Fruit fly (Drosophila melanogaster) whole organism, embryonic: ENCODE results near the gene CG11811.

Experiments used
- Bgb ChIP-seq: fragments of 200-800 bp; sonication (Bioruptor generic); IDR thresholded peaks from 2 replicates; pipeline ENCODE4 v1.3.6; 2022; ENCODE audit warnings: missing biosample characterization, missing genetic modification characterization; ENCODE audit not compliant: partially characterized antibody
- Bteb2 ChIP-seq: fragments of 200-800 bp; sonication (Bioruptor generic); optimal IDR thresholded peaks from 2 replicates; lab custom pipeline; 2016; ENCODE audit warnings: missing biosample characterization, missing genetic modification characterization
- CG10565 ChIP-seq: fragments of 200-800 bp; sonication (Bioruptor generic); optimal IDR thresholded peaks from 3 replicates; lab custom pipeline; 2016; ENCODE audit warnings: missing biosample characterization, mild to moderate bottlenecking, missing genetic modification characterization
- CG11247 ChIP-seq: fragments of 200-800 bp; sonication (Bioruptor generic); IDR thresholded peaks from 2 replicates; pipeline ENCODE4 v1.3.6; 2022; ENCODE audit warnings: missing biosample characterization, missing genetic modification characterization
- CG11456 ChIP-seq: fragments of 200-800 bp; sonication (Bioruptor generic); IDR thresholded peaks from 3 replicates; pipeline ENCODE4 v1.3.6; 2022; ENCODE audit warnings: missing biosample characterization, missing genetic modification characterization
- CG13296 ChIP-seq: fragments of 200-800 bp; sonication (Bioruptor generic); optimal IDR thresholded peaks from 3 replicates; lab custom pipeline; 2018; ENCODE audit warnings: missing biosample characterization, mild to moderate bottlenecking, missing genetic modification characterization
- CG13424 ChIP-seq: fragments of 200-800 bp; sonication (Bioruptor generic); optimal IDR thresholded peaks from 2 replicates; lab custom pipeline; 2019; ENCODE audit warnings: missing biosample characterization, mild to moderate bottlenecking, missing genetic modification characterization, moderate library complexity
- CG13775 ChIP-seq: fragments of 200-800 bp; sonication (Bioruptor generic); optimal IDR thresholded peaks from 3 replicates; lab custom pipeline; 2017; ENCODE audit warnings: missing biosample characterization, mild to moderate bottlenecking, missing genetic modification characterization
- CG15011 ChIP-seq: fragments of 200-800 bp; sonication (Bioruptor generic); optimal IDR thresholded peaks from 3 replicates; lab custom pipeline; 2018; ENCODE audit warnings: missing biosample characterization, mild to moderate bottlenecking, missing genetic modification characterization
- CG18599 ChIP-seq: fragments of 200-800 bp; sonication (Bioruptor generic); optimal IDR thresholded peaks from 3 replicates; lab custom pipeline; 2017; ENCODE audit warnings: missing biosample characterization, missing genetic modification characterization, mild to moderate bottlenecking, moderate library complexity, missing genetic modification reagents
- CG2712 ChIP-seq: fragments of 200-800 bp; optimal IDR thresholded peaks from 3 replicates; lab custom pipeline; 2019; ENCODE audit warnings: missing biosample characterization, mild to moderate bottlenecking, missing genetic modification characterization, moderate library complexity
- CG31441 ChIP-seq: fragments of 200-800 bp; sonication (Bioruptor generic); IDR thresholded peaks from 2 replicates; pipeline ENCODE4 v1.3.6; 2022; ENCODE audit warnings: missing biosample characterization, missing genetic modification characterization
- CG3407 ChIP-seq: fragments of 200-800 bp; sonication (Bioruptor generic); optimal IDR thresholded peaks from 2 replicates; lab custom pipeline; 2018; ENCODE audit warnings: missing biosample characterization, mild to moderate bottlenecking, missing genetic modification characterization
- CG34376 ChIP-seq: fragments of 200-800 bp; sonication (Bioruptor generic); optimal IDR thresholded peaks from 2 replicates; lab custom pipeline; 2018; ENCODE audit warnings: missing biosample characterization, mild to moderate bottlenecking, missing genetic modification characterization
- CG4360 ChIP-seq: fragments of 200-800 bp; sonication (Bioruptor generic); IDR thresholded peaks from 2 replicates; pipeline ENCODE4 v1.3.6; 2022; ENCODE audit warnings: missing biosample characterization, missing genetic modification characterization
- CG6175 ChIP-seq: fragments of 200-800 bp; sonication (Bioruptor generic); IDR thresholded peaks from 3 replicates; pipeline ENCODE4 v1.3.6; 2022; ENCODE audit warnings: missing biosample characterization, missing genetic modification characterization
- CG7786 ChIP-seq: fragments of 200-800 bp; sonication (Bioruptor generic); optimal IDR thresholded peaks from 2 replicates; lab custom pipeline; 2016; ENCODE audit warnings: missing biosample characterization, missing genetic modification characterization
- CG9932 ChIP-seq: fragments of 200-800 bp; sonication (Bioruptor generic); IDR thresholded peaks from 2 replicates; pipeline ENCODE4 v1.3.6; 2022; ENCODE audit warnings: missing biosample characterization, missing genetic modification characterization
- Camta ChIP-seq: fragments of 200-800 bp; sonication (Bioruptor generic); optimal IDR thresholded peaks from 2 replicates; lab custom pipeline; 2016; ENCODE audit warnings: missing biosample characterization, missing genetic modification characterization
- Elba2 ChIP-seq: fragments of 200-800 bp; sonication (Bioruptor generic); optimal IDR thresholded peaks from 3 replicates; lab custom pipeline; 2016; ENCODE audit warnings: missing biosample characterization, missing genetic modification characterization
- Gug ChIP-seq: fragments of 200-800 bp; sonication (Bioruptor generic); IDR thresholded peaks from 4 replicates; pipeline ENCODE4 v1.3.6; 2022; ENCODE audit warnings: missing biosample characterization, missing genetic modification characterization
- H15 ChIP-seq: fragments of 200-800 bp; sonication (Bioruptor generic); IDR thresholded peaks from 3 replicates; pipeline ENCODE4 v1.3.6; 2022; ENCODE audit warnings: missing biosample characterization, missing genetic modification characterization
- HLH4C ChIP-seq: fragments of 200-800 bp; sonication (Bioruptor generic); IDR thresholded peaks from 3 replicates; pipeline ENCODE4 v1.3.6; 2022; ENCODE audit warnings: missing biosample characterization, missing genetic modification characterization; ENCODE audit not compliant: partially characterized antibody
- NFAT ChIP-seq: fragments of 200-800 bp; sonication (Bioruptor generic); IDR thresholded peaks from 2 replicates; pipeline ENCODE4 v1.3.6; 2022; ENCODE audit warnings: missing biosample characterization, missing genetic modification characterization
- Nf-YA ChIP-seq: fragments of 200-800 bp; sonication (Bioruptor generic); IDR thresholded peaks from 2 replicates; pipeline ENCODE4 v1.3.6; 2022; ENCODE audit warnings: missing biosample characterization, missing genetic modification characterization
- Oli ChIP-seq: fragments of 200-800 bp; sonication (Bioruptor generic); optimal IDR thresholded peaks from 2 replicates; lab custom pipeline; 2018; ENCODE audit warnings: missing biosample characterization, mild to moderate bottlenecking, missing genetic modification characterization, moderate library complexity
- Sin3A ChIP-seq: fragments of >200 bp; optimal IDR thresholded peaks from 2 replicates; lab custom pipeline; 2018
- Six4 ChIP-seq: fragments of 200-800 bp; sonication (Bioruptor generic); optimal IDR thresholded peaks from 2 replicates; lab custom pipeline; 2016; ENCODE audit warnings: missing biosample characterization, missing genetic modification characterization
- Vsx1 ChIP-seq: fragments of 200-800 bp; sonication (Bioruptor generic); optimal IDR thresholded peaks from 2 replicates; lab custom pipeline; 2017; ENCODE audit warnings: missing biosample characterization, mild to moderate bottlenecking, missing genetic modification characterization, missing genetic modification reagents
- YL-1 ChIP-seq: fragments of 200-800 bp; sonication (Bioruptor generic); optimal IDR thresholded peaks from 3 replicates; lab custom pipeline; 2017; ENCODE audit warnings: missing biosample characterization, mild to moderate bottlenecking, missing genetic modification characterization
- ato ChIP-seq: fragments of 200-800 bp; sonication (Bioruptor generic); IDR thresholded peaks from 2 replicates; pipeline ENCODE4 v1.3.6; 2022; ENCODE audit warnings: missing biosample characterization, missing genetic modification characterization; ENCODE audit not compliant: partially characterized antibody
- chm ChIP-seq: fragments of 200-800 bp; sonication (Bioruptor generic); IDR thresholded peaks from 2 replicates; pipeline ENCODE4 v1.3.6; 2022; ENCODE audit warnings: missing biosample characterization, missing genetic modification characterization
- dpn ChIP-seq, 2 experiments: fragments of 200-800 bp; sonication (Bioruptor generic); optimal IDR thresholded peaks; 3 replicates each; lab custom pipeline; 2016; ENCODE audit warnings: missing biosample characterization in 2 of 2, missing genetic modification characterization in 2 of 2
- emc ChIP-seq: fragments of 200-800 bp; sonication (Bioruptor generic); optimal IDR thresholded peaks from 2 replicates; lab custom pipeline; 2016; ENCODE audit warnings: missing biosample characterization, missing genetic modification characterization
- eve ChIP-seq, 2 experiments: fragments of >200 bp; optimal IDR thresholded peaks; 2 replicates each; lab custom pipeline; 2017; ENCODE audit warnings: missing biosample characterization in 2 of 2, missing genetic modification characterization in 2 of 2
- fru ChIP-seq: fragments of >200 bp; optimal IDR thresholded peaks from 2 replicates; lab custom pipeline; 2017
- grau ChIP-seq: fragments of 200-800 bp; optimal IDR thresholded peaks from 3 replicates; lab custom pipeline; 2019; ENCODE audit warnings: missing biosample characterization, mild to moderate bottlenecking, missing genetic modification characterization, moderate library complexity
- gro ChIP-seq: fragments of 200-800 bp; sonication (Bioruptor generic); optimal IDR thresholded peaks from 2 replicates; lab custom pipeline; 2016; ENCODE audit warnings: missing biosample characterization, missing genetic modification characterization
- h ChIP-seq: fragments of >200 bp; optimal IDR thresholded peaks from 2 replicates; lab custom pipeline; 2017
- insv ChIP-seq, 2 experiments: fragments of 200-800 bp; sonication (Bioruptor generic); optimal IDR thresholded peaks; 3 replicates each; lab custom pipeline; 2016 to 2018; ENCODE audit warnings: missing biosample characterization in 2 of 2, missing genetic modification characterization in 2 of 2
- knrl ChIP-seq: fragments of 200-800 bp; sonication (Bioruptor generic); IDR thresholded peaks from 3 replicates; pipeline ENCODE4 v1.3.6; 2022; ENCODE audit warnings: missing biosample characterization, missing genetic modification characterization; ENCODE audit not compliant: partially characterized antibody
- lab ChIP-seq: fragments of 200-800 bp; sonication (Bioruptor generic); optimal IDR thresholded peaks from 3 replicates; lab custom pipeline; 2017; ENCODE audit warnings: missing biosample characterization, missing genetic modification characterization, mild to moderate bottlenecking, moderate library complexity, missing genetic modification reagents
- mam ChIP-seq: fragments of 200-800 bp; sonication (Bioruptor generic); optimal IDR thresholded peaks from 3 replicates; lab custom pipeline; 2016; ENCODE audit warnings: missing biosample characterization, missing genetic modification characterization
- pb ChIP-seq: fragments of 200-800 bp; sonication (Bioruptor generic); optimal IDR thresholded peaks from 3 replicates; lab custom pipeline; 2016; ENCODE audit warnings: missing biosample characterization, missing genetic modification characterization
- repo ChIP-seq: fragments of 200-800 bp; sonication (Bioruptor generic); optimal IDR thresholded peaks from 2 replicates; lab custom pipeline; 2016; ENCODE audit warnings: missing biosample characterization, missing genetic modification characterization
- sens ChIP-seq: fragments of 200-800 bp; sonication (Bioruptor generic); peaks from one replicate; lab custom pipeline; 2016; ENCODE audit warnings: missing biosample characterization, missing genetic modification characterization
- sob ChIP-seq: fragments of 200-800 bp; sonication (Bioruptor generic); IDR thresholded peaks from 2 replicates; pipeline ENCODE4 v1.3.6; 2022; ENCODE audit warnings: missing biosample characterization, missing genetic modification characterization
- sr ChIP-seq: fragments of 200-800 bp; sonication (Bioruptor generic); IDR thresholded peaks from 3 replicates; pipeline ENCODE4 v1.3.6; 2022; ENCODE audit warnings: missing biosample characterization, missing genetic modification characterization
- tap ChIP-seq: fragments of 200-800 bp; optimal IDR thresholded peaks from 3 replicates; lab custom pipeline; 2019; ENCODE audit warnings: missing biosample characterization, mild to moderate bottlenecking, missing genetic modification characterization, moderate library complexity
- tgo ChIP-seq: fragments of 200-800 bp; sonication (Bioruptor generic); IDR thresholded peaks from 3 replicates; pipeline ENCODE4 v1.3.6; 2022; ENCODE audit warnings: missing biosample characterization, missing genetic modification characterization
- wek ChIP-seq: fragments of 200-800 bp; sonication (Bioruptor generic); optimal IDR thresholded peaks from 3 replicates; lab custom pipeline; 2018; ENCODE audit warnings: missing biosample characterization, mild to moderate bottlenecking, missing genetic modification characterization, moderate library complexity

CG11811 gene

dm6 chr3L:10738347-10739108, 47.7 kb downstream of the CG11811 start (continued):
- TF ChIP-seq grau (tag; lab: Kevin White, UChicago) (peak; percentile 90), CG18599 (GFP tag; lab: Kevin White, UChicago) (peak; percentile 90), fru (no peak), Oli (tag; lab: Kevin White, UChicago) (peak; percentile 89), Six4 (GFP tag; lab: Kevin White, UChicago) (peak; percentile 55), CG31441 (GFP tag; lab: Robert Waterston, UW) (peak; percentile 81), CG9932 (peak; percentile 75), CG6175 (peak; percentile 65; the same call in 2 of the 3 replicates), mam (peak; percentile 35), repo (GFP tag; lab: Kevin White, UChicago) (no peak), H15 (GFP tag; lab: Robert Waterston, UW) (peak; percentile 85), CG11456 (GFP tag; lab: Robert Waterston, UW) (peak; percentile 77), sens (GFP tag; lab: Kevin White, UChicago) (peak; percentile 83), Camta (GFP tag; lab: Kevin White, UChicago) (peak; percentile 2), tap (tag; lab: Kevin White, UChicago) (peak; percentile 87), eve (GFP tag; optimal IDR thresholded peaks at IDR 0.05; lab: Kevin White, UChicago) (peak in 1 of 2 experiments; percentile 72), ato (no peak; the same call in 1 of the 2 replicates), insv (GFP tag; optimal IDR thresholded peaks at IDR 0.05; lab: Kevin White, UChicago) (peak in 1 of 2 experiments; percentile 33), CG13424 (tag; lab: Kevin White, UChicago) (peak; percentile 89), wek (GFP tag; lab: Kevin White, UChicago) (no peak), CG11247 (GFP tag; lab: Robert Waterston, UW) (peak; percentile 71), sr (0 out of 3 replicates have a peak, but pooled peaks have one; percentile 47), CG2712 (tag; lab: Kevin White, UChicago) (peak; percentile 92), NFAT (GFP tag; lab: Robert Waterston, UW) (peak; percentile 80), chm (no peak), h (no peak), Bteb2 (no peak), Vsx1 (GFP tag; lab: Kevin White, UChicago) (peak; percentile 41), pb (GFP tag; lab: Kevin White, UChicago) (no peak), CG13296 (GFP tag; lab: Kevin White, UChicago) (peak; percentile 91), CG4360 (GFP tag; lab: Robert Waterston, UW) (no peak), CG10565 (GFP tag; lab: Kevin White, UChicago) (no peak), YL-1 (GFP tag; lab: Kevin White, UChicago) (no peak), gro (GFP tag; lab: Kevin White, UChicago) (peak; percentile 58), tgo (GFP tag; lab: Robert Waterston, UW) (peak; percentile 91), sob (peak; percentile 80), Sin3A (lab: Kevin White, UChicago) (no peak), CG15011 (no peak), HLH4C (GFP tag; lab: Robert Waterston, UW) (no peak), emc (GFP tag; lab: Kevin White, UChicago) (no peak), lab (peak; percentile 85), Gug (GFP tag; lab: Robert Waterston, UW) (peak; percentile 49; the same call in 3 of the 4 replicates), Nf-YA (peak; percentile 71), CG34376 (GFP tag; lab: Kevin White, UChicago) (no peak), CG7786 (GFP tag; lab: Kevin White, UChicago) (no peak), Elba2 (GFP tag; lab: Kevin White, UChicago) (no peak), CG3407 (GFP tag; lab: Kevin White, UChicago) (no peak), Bgb (GFP tag; lab: Robert Waterston, UW) (peak; percentile 55; the same call in 1 of the 2 replicates), dpn (GFP tag; optimal IDR thresholded peaks at IDR 0.05; lab: Kevin White, UChicago) (peak; percentile 45 to 63), CG13775 (peak; percentile 73), knrl (no peak)
